Worm (Caenorhabditis elegans): Measurements from ENCODE around the gene R53.4.

R53.4 gene

DNA sequence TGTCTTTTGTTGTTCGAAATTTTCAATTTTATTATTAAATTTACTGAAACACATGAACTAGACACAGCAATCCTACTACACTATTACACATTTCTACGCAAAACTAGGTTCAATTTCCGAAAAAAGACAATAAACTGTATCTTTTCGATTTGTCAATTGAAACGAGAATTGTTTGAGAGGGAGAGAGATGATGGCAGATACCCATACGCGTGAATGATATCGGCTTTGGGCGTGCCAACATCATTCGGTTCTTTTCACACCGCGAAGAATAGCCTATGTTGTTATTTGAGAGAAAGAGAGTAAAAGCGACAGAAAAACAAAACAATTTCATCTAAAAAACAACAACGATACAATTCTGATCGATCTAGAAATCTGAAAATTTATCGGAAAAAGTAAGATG, 43.9 kb upstream of the R53.4 start:
- TF ChIP-seq cebp-1 (GFP tag; IDR thresholded peaks at IDR 0.05) (no peak), cebp-1 (tag; optimal IDR thresholded peaks at IDR 0.05) (no peak), lsy-27 (tag; optimal IDR thresholded peaks at IDR 0.05; ENCODE audit: borderline replicate concordance, insufficient read depth) (no peak), sdz-38 (tag; optimal IDR thresholded peaks at IDR 0.05) (no peak), xnd-1 (tag; optimal IDR thresholded peaks at IDR 0.05) (no peak), hsf-1 (GFP tag; IDR thresholded peaks at IDR 0.05) (no peak), cebp-2 (GFP tag; IDR thresholded peaks at IDR 0.05) (no peak), nhr-90 (tag; optimal IDR thresholded peaks at IDR 0.05) (no peak), zfh-2 (GFP tag; conservative IDR thresholded peaks at IDR 0.05) (no peak), egrh-3 (GFP tag; IDR thresholded peaks at IDR 0.05) (no peak), unc-130 (GFP tag; optimal IDR thresholded peaks at IDR 0.05) (no peak), bed-1 (GFP tag; IDR thresholded peaks at IDR 0.05) (no peak), mxl-1 (tag; optimal IDR thresholded peaks at IDR 0.05) (no peak)

DNA sequence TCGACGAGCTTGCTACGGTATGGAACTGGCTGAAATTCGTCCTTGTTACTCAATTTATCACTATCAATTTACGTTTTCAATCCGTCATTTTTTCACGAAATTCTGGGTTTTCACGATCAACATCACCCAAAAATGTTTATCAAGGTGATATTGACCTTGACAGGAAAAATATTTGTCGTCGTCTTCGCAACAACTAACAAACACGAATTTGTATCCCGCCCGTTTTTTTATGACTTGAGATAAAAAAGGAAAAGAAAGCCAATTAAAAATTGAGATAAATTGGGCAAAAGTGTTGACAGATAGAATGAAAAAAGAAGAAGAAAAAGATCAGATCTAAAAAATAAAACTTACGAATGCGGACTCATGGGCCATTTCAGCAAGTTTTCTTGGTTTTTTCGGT, 43.1 kb upstream of the R53.4 start:
- TF ChIP-seq madf-8 (GFP tag; conservative IDR thresholded peaks at IDR 0.05) = no peak

DNA sequence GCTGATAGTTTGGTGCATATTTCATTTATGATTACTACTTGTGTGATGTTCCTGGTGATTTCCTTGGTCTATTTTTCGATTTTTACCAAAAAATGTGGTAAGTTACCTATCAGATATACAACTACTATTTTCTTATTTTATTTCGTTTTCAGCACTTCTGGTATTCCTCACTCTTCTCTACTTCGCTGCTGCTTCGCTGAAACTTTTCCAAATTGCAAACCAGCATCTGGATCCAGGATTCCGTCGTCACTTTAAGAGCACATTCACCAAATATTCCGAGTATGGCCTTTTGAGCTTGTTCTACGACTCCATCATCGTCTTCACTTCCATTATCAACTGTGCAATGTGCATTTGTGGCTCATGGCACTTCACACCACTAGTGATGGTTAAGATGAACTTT, 40.7 kb upstream of the R53.4 start:
- TF ChIP-seq K12H6.12 (tag; optimal IDR thresholded peaks at IDR 0.05) (no peak), attf-3 (GFP tag; conservative IDR thresholded peaks at IDR 0.05) (no peak), snpc-4 (GFP tag; optimal IDR thresholded peaks at IDR 0.05) (no peak), snpc-4 (tag; optimal IDR thresholded peaks at IDR 0.05) (no peak), hlh-12 (tag; optimal IDR thresholded peaks at IDR 0.05) (no peak), Y53F4B.3 (GFP tag; IDR thresholded peaks at IDR 0.05) (no peak), ceh-27 (GFP tag; optimal IDR thresholded peaks at IDR 0.05) (no peak), F57C9.4 (tag; optimal IDR thresholded peaks at IDR 0.05) (no peak)

DNA sequence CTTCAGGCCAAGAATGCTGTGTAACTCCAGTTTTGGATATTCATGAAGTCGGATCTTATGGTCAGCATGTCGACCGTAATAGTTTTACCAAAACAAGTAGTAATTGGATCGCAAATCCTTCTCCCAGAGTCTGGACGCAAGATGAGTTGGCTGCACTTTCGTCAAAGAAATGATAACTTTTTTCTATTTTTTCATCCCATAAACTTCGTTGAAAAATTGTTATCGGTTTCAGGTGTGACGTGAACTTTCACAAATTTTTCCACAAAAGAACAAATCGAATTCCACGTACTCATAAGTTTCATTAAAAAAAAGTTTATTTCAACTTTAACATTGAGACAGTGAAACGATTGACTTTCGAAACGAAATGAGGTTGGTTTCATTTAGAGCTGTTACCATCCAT, 40.1 kb upstream of the R53.4 start, which contains the start of gene ZK892.5:
Gene ZK892.5 (plus strand): TSS at position 301 of the 400 bp plus-strand sequence.
- no peak for TF ChIP-seq rpc-1 (optimal IDR thresholded peaks at IDR 0.05)
- TF ChIP-seq rpc-1 (tag; optimal IDR thresholded peaks at IDR 0.05) = no peak
- no peak for TF ChIP-seq F23B12.7 (tag; optimal IDR thresholded peaks at IDR 0.05; ENCODE audit: insufficient read depth)
- TF ChIP-seq him-1 (tag; optimal IDR thresholded peaks at IDR 0.05) = no peak
- no peak for TF ChIP-seq akir-1 (GFP tag; optimal IDR thresholded peaks at IDR 0.05)
- no peak for TF ChIP-seq K12H6.12 (tag; optimal IDR thresholded peaks at IDR 0.05)
- no peak for TF ChIP-seq attf-5 (GFP tag; optimal IDR thresholded peaks at IDR 0.05)
- TF ChIP-seq lsl-1 (GFP tag; optimal IDR thresholded peaks at IDR 0.05) = no peak
- no peak for TF ChIP-seq Y67H2A.10 (GFP tag; conservative IDR thresholded peaks at IDR 0.05)
- TF ChIP-seq mxl-1 (tag; optimal IDR thresholded peaks at IDR 0.05) = no peak
- no peak for TF ChIP-seq cebp-2 (GFP tag; IDR thresholded peaks at IDR 0.05)
- TF ChIP-seq ZK185.1 (tag; optimal IDR thresholded peaks at IDR 0.05; ENCODE audit: poor library complexity, severe bottlenecking) = no peak
- no peak for TF ChIP-seq tbx-9 (tag; optimal IDR thresholded peaks at IDR 0.05; ENCODE audit: borderline replicate concordance)
- TF ChIP-seq bed-1 (GFP tag; IDR thresholded peaks at IDR 0.05) = no peak
- no peak for TF ChIP-seq nhr-80 (tag; optimal IDR thresholded peaks at IDR 0.05)
- no peak for TF ChIP-seq F57A8.1 (GFP tag; optimal IDR thresholded peaks at IDR 0.05)
- TF ChIP-seq tbp1 (GFP tag; optimal IDR thresholded peaks at IDR 0.05) = no peak

All from whole organism, young adult.